Worm (Caenorhabditis elegans) whole organism, L4 larva: Measurements from ENCODE around the gene nhr-143.

Experiments
- D1046.2 ChIP-seq: fragments of 200-800 bp; sonication (Bioruptor generic); IDR thresholded peaks from 2 replicates; pipeline ENCODE4 v1.3.6; 2022; ENCODE audit warnings: missing genetic modification characterization, missing compliant biosample characterization
- T26A8.4 ChIP-seq: fragments of 200-800 bp; sonication (Bioruptor generic); IDR thresholded peaks from 2 replicates; pipeline ENCODE4 v1.3.6; 2022; ENCODE audit warnings: missing genetic modification characterization, missing compliant biosample characterization
- Y105C5A.15 ChIP-seq: fragments of 200-800 bp; sonication (Bioruptor generic); IDR thresholded peaks from 2 replicates; pipeline ENCODE4 v1.3.6; 2022; ENCODE audit warnings: missing genetic modification characterization, missing compliant biosample characterization
- Y48G9A.11 ChIP-seq: fragments of 200-800 bp; sonication (Bioruptor generic); IDR thresholded peaks from 2 replicates; pipeline ENCODE4 v1.3.6; 2022; ENCODE audit warnings: missing genetic modification reagents, missing genetic modification characterization, missing compliant biosample characterization
- ZK337.2 ChIP-seq: fragments of 200-800 bp; sonication (Bioruptor generic); IDR thresholded peaks from 2 replicates; pipeline ENCODE4 v1.3.6; 2022; ENCODE audit warnings: missing genetic modification reagents, missing genetic modification characterization, missing compliant biosample characterization
- ZK546.5 ChIP-seq, 2 experiments: sonication (generic microtip); optimal IDR thresholded peaks; 2 replicates each; lab custom pipeline; 2017; ENCODE audit warnings: missing biosample characterization in 2 of 2, missing genetic modification characterization in 2 of 2
- aha-1 ChIP-seq: fragments of 150-350 bp; peaks from one replicate; lab custom pipeline; 2014; ENCODE audit warnings: missing biosample characterization, missing genetic modification characterization
- aly-2 ChIP-seq: sonication (generic microtip); optimal IDR thresholded peaks from 2 replicates; lab custom pipeline; 2018; ENCODE audit warnings: missing biosample characterization, missing genetic modification characterization
- ama-1 ChIP-seq: fragments of 150-350 bp; optimal IDR thresholded peaks from 2 replicates; lab custom pipeline; 2014; ENCODE audit warnings: inconsistent platforms, mixed read lengths
- arid-1 ChIP-seq: fragments of 200-800 bp; sonication (Bioruptor generic); conservative IDR thresholded peaks from 2 replicates; pipeline ENCODE4 v1.3.6; 2022; ENCODE audit warnings: missing genetic modification reagents, missing genetic modification characterization, missing compliant biosample characterization
- attf-4 ChIP-seq: sonication (generic microtip); optimal IDR thresholded peaks from 3 replicates; lab custom pipeline; 2017; ENCODE audit warnings: missing biosample characterization, missing genetic modification characterization
- ceh-20 ChIP-seq: fragments of 200-800 bp; sonication (Bioruptor generic); IDR thresholded peaks from 2 replicates; pipeline ENCODE4 v1.3.6; 2022; ENCODE audit warnings: missing genetic modification reagents, missing genetic modification characterization, missing compliant biosample characterization
- ceh-44 ChIP-seq: fragments of 200-800 bp; sonication (Bioruptor generic); IDR thresholded peaks from 2 replicates; pipeline ENCODE4 v1.3.6; 2022; ENCODE audit warnings: missing genetic modification reagents, missing genetic modification characterization, missing compliant biosample characterization
- ceh-82 ChIP-seq: sonication (generic microtip); optimal IDR thresholded peaks from 2 replicates; lab custom pipeline; 2017; ENCODE audit warnings: missing biosample characterization, missing genetic modification characterization
- ces-1 ChIP-seq: fragments of 150-350 bp; sonication (generic microtip); optimal IDR thresholded peaks from 4 replicates; lab custom pipeline; 2014; ENCODE audit warnings: missing biosample characterization, missing genetic modification reagents, missing genetic modification characterization
- daf-16 ChIP-seq, 3 experiments: sonication (generic microtip); optimal IDR thresholded peaks; 2 replicates each; lab custom pipeline; 2016 to 2017; ENCODE audit warnings: missing genetic modification characterization in 3 of 3, missing genetic modification reagents in 3 of 3, mild to moderate bottlenecking in 2 of 3, missing compliant biosample characterization in 2 of 3, missing biosample characterization in 1 of 3, moderate library complexity in 1 of 3
- daf-19 ChIP-seq: fragments of 200-800 bp; sonication (Bioruptor generic); conservative IDR thresholded peaks from 2 replicates; pipeline ENCODE4 v1.3.6; 2022; ENCODE audit warnings: missing genetic modification characterization, missing compliant biosample characterization
- daf-8 ChIP-seq: fragments of 200-800 bp; sonication (Bioruptor generic); IDR thresholded peaks from 2 replicates; pipeline ENCODE4 v1.3.6; 2022; ENCODE audit warnings: missing genetic modification characterization, missing compliant biosample characterization
- dmd-6 ChIP-seq: fragments of 200-800 bp; sonication (Bioruptor generic); IDR thresholded peaks from 2 replicates; pipeline ENCODE4 v1.3.6; 2022; ENCODE audit warnings: missing genetic modification reagents, missing genetic modification characterization, missing compliant biosample characterization
- dpl-1 ChIP-seq: fragments of 150-350 bp; optimal IDR thresholded peaks from 2 replicates; lab custom pipeline; 2014; ENCODE audit warnings: missing biosample characterization, missing genetic modification reagents, missing genetic modification characterization
- duxl-1 ChIP-seq: sonication (generic microtip); optimal IDR thresholded peaks from 2 replicates; lab custom pipeline; 2016; ENCODE audit warnings: mild to moderate bottlenecking, missing genetic modification characterization, moderate library complexity, missing compliant biosample characterization; ENCODE audit not compliant: poor library complexity
- dve-1 ChIP-seq: sonication (generic microtip); optimal IDR thresholded peaks from 2 replicates; lab custom pipeline; 2017; ENCODE audit warnings: antibody characterized with exemption, mild to moderate bottlenecking, missing genetic modification characterization, missing compliant biosample characterization; ENCODE audit not compliant: insufficient read depth
- egl-43 ChIP-seq: fragments of 200-800 bp; sonication (Bioruptor generic); IDR thresholded peaks from 2 replicates; pipeline ENCODE4 v1.3.6; 2022; ENCODE audit warnings: missing genetic modification reagents, missing genetic modification characterization, missing compliant biosample characterization
- hif-1 ChIP-seq, 2 experiments: sonication (generic microtip); optimal IDR thresholded peaks; 2 replicates each; lab custom pipeline; 2016 to 2017; ENCODE audit warnings: missing compliant biosample characterization in 2 of 2, missing genetic modification characterization in 2 of 2, missing genetic modification reagents in 2 of 2, missing genotype in 2 of 2, mild to moderate bottlenecking in 1 of 2
- hlh-30 ChIP-seq: sonication (generic microtip); optimal IDR thresholded peaks from 2 replicates; lab custom pipeline; 2017; ENCODE audit warnings: antibody characterized with exemption, mild to moderate bottlenecking, missing genetic modification characterization, missing compliant biosample characterization; ENCODE audit not compliant: insufficient read depth
- lin-15B ChIP-seq: fragments of 150-350 bp; sonication (generic microtip); optimal IDR thresholded peaks from 3 replicates; lab custom pipeline; 2014; ENCODE audit warnings: missing biosample characterization, missing genetic modification characterization
- lin-29 ChIP-seq: fragments of 200-800 bp; sonication (Bioruptor generic); IDR thresholded peaks from 2 replicates; pipeline ENCODE4 v1.3.6; 2022; ENCODE audit warnings: missing genetic modification reagents, missing genetic modification characterization, missing compliant biosample characterization
- lir-3 ChIP-seq: sonication (generic microtip); optimal IDR thresholded peaks from 2 replicates; lab custom pipeline; 2016; ENCODE audit warnings: mild to moderate bottlenecking, missing genetic modification characterization, missing compliant biosample characterization
- madf-9 ChIP-seq: fragments of 200-800 bp; sonication (Bioruptor generic); conservative IDR thresholded peaks from 2 replicates; pipeline ENCODE4 v1.3.6; 2022; ENCODE audit warnings: missing genetic modification reagents, missing genetic modification characterization, missing compliant biosample characterization
- mxl-2 ChIP-seq: fragments of 200-800 bp; sonication (Bioruptor generic); conservative IDR thresholded peaks from 2 replicates; pipeline ENCODE4 v1.3.6; 2022; ENCODE audit warnings: missing genetic modification reagents, missing genetic modification characterization, missing compliant biosample characterization
- nhr-10 ChIP-seq: fragments of 150-350 bp; optimal IDR thresholded peaks from 2 replicates; lab custom pipeline; 2014; ENCODE audit warnings: missing biosample characterization, missing genetic modification characterization
- nhr-237 ChIP-seq: sonication (generic microtip); optimal IDR thresholded peaks from 2 replicates; lab custom pipeline; 2017; ENCODE audit warnings: missing biosample characterization, missing genetic modification characterization
- nhr-25 ChIP-seq: sonication (generic microtip); optimal IDR thresholded peaks from 2 replicates; lab custom pipeline; 2017; ENCODE audit warnings: missing genetic modification characterization, mild to moderate bottlenecking, missing compliant biosample characterization, antibody characterized with exemption, moderate library complexity, borderline replicate concordance; ENCODE audit not compliant: insufficient read depth
- nhr-28 ChIP-seq: fragments of 150-350 bp; optimal IDR thresholded peaks from 2 replicates; lab custom pipeline; 2014; ENCODE audit warnings: missing biosample characterization, missing genetic modification characterization
- nhr-42 ChIP-seq: fragments of 200-800 bp; sonication (Bioruptor generic); IDR thresholded peaks from 2 replicates; pipeline ENCODE4 v1.3.6; 2022; ENCODE audit warnings: missing genetic modification characterization, missing compliant biosample characterization
- nhr-6 ChIP-seq: fragments of 150-350 bp; optimal IDR thresholded peaks from 2 replicates; lab custom pipeline; 2014; ENCODE audit warnings: missing biosample characterization, missing genetic modification characterization
- nhr-77 ChIP-seq: fragments of 150-350 bp; optimal IDR thresholded peaks from 2 replicates; lab custom pipeline; 2014; ENCODE audit warnings: missing biosample characterization, missing genetic modification characterization
- php-3 ChIP-seq: fragments of 200-800 bp; sonication (Bioruptor generic); IDR thresholded peaks from 2 replicates; pipeline ENCODE4 v1.3.6; 2022; ENCODE audit warnings: missing genetic modification reagents, missing genetic modification characterization, missing compliant biosample characterization
- rbr-2 ChIP-seq: sonication (generic microtip); optimal IDR thresholded peaks from 2 replicates; lab custom pipeline; 2016; ENCODE audit warnings: missing genotype, missing genetic modification characterization, missing compliant biosample characterization
- skn-1 ChIP-seq: fragments of 150-350 bp; optimal IDR thresholded peaks from 2 replicates; lab custom pipeline; 2014; ENCODE audit warnings: missing biosample characterization, missing genetic modification characterization
- snpc-4 ChIP-seq: fragments of 150-350 bp; optimal IDR thresholded peaks from 2 replicates; lab custom pipeline; 2014; ENCODE audit warnings: missing biosample characterization, missing genetic modification characterization
- tra-1 ChIP-seq: fragments of 200-800 bp; sonication (Bioruptor generic); IDR thresholded peaks from 2 replicates; pipeline ENCODE4 v1.3.6; 2022; ENCODE audit warnings: missing genetic modification reagents, missing genetic modification characterization, missing compliant biosample characterization
- vab-7 ChIP-seq: fragments of 200-800 bp; sonication (Bioruptor generic); IDR thresholded peaks from 2 replicates; pipeline ENCODE4 v1.3.6; 2022; ENCODE audit warnings: missing genetic modification reagents, missing genetic modification characterization, missing compliant biosample characterization
- zip-2 ChIP-seq: fragments of 150-350 bp; optimal IDR thresholded peaks from 2 replicates; lab custom pipeline; 2014; ENCODE audit warnings: missing biosample characterization, missing genetic modification characterization
- ztf-11 ChIP-seq: fragments of 150-350 bp; optimal IDR thresholded peaks from 2 replicates; lab custom pipeline; 2014; ENCODE audit warnings: missing biosample characterization, missing genetic modification characterization
- ztf-7 ChIP-seq: fragments of 150-350 bp; optimal IDR thresholded peaks from 2 replicates; lab custom pipeline; 2014; ENCODE audit warnings: missing biosample characterization, missing genetic modification characterization

The nhr-143 gene

DNA sequence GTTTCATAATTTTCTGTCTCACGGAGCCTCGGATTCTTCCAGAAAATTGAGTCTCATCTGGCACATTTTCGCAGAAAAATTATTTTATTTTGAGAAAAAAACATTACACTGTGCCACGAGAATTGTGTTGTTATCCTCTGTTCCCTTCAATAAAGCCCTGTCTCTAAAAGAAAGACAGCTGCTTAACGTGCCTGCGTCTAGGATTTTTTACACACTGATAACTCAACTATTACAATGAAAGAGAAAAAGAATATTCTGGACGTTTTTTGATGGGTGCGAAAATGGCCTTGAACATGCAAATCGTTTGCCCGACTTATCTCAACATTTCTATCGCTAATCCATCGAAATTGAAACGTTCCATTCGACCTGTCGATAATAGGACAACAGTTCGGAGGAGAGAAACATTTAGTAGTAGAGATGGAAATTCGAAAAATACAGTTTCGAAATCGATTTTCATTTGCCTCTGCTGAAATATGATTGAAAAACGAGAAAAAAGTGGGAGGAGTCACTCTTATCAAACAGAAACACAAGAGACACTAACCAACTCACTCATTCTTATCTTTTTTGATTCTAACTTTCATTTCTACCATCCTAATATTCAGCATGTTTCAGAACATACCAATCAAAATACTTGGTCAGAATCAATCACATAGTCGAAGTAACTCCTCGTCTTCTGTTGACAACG is 37.8 kb downstream of the nhr-143 start (continued):
- TF ChIP-seq dve-1: peak; percentile 26
- no peak for TF ChIP-seq vab-7 (GFP tag; lab: Robert Waterston, UW)
- TF ChIP-seq dmd-6 (GFP tag; lab: Robert Waterston, UW): peak; percentile 8; the same call in 1 of the 2 replicates
- no peak for TF ChIP-seq ZK337.2 (GFP tag; lab: Robert Waterston, UW)
- peak; percentile 22 for TF ChIP-seq hlh-30 (tag; lab: Kevin White, UChicago)
- TF ChIP-seq nhr-28: peak; percentile 10
- TF ChIP-seq ceh-20 (GFP tag; lab: Robert Waterston, UW): no peak
- TF ChIP-seq aha-1 (tag; lab: Kevin White, UChicago): no peak

DNA sequence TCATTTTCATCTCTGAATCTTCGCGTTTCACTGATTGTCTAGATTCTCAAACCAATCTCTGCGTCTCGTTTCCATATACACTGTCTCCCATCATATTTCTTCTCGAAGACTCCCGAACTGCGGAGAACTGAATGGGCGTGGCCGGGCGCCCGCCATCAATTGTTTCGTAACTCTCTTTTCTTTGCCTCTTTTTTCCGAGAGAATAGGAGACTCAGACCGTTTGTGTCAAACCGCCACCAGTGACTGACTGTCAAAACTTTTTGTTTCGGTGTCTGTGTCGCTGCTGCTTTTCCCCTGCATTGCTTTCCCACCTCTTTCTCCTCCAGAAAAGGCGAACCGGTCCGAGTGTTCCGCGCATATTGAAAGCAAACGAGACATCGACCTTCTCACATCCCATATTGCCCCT is 38.6 kb downstream of the nhr-143 start, which contains the start of gene unc-23:
Gene unc-23 (plus strand): TSS at position 176 of the 406 bp plus-strand sequence.
- TF ChIP-seq ZK546.5 (tag; optimal IDR thresholded peaks at IDR 0.05; lab: Kevin White, UChicago): no peak
- TF ChIP-seq rbr-2 (tag; lab: Kevin White, UChicago): peak; percentile 35
- peak; percentile 86 for TF ChIP-seq aha-1 (tag; lab: Kevin White, UChicago)
- TF ChIP-seq nhr-6: peak; percentile 4
- peak; percentile 77 to 96 for TF ChIP-seq daf-16 (GFP tag; optimal IDR thresholded peaks at IDR 0.05; lab: Kevin White, UChicago)
- TF ChIP-seq daf-16 (tag; optimal IDR thresholded peaks at IDR 0.05; lab: Kevin White, UChicago): peak; percentile 78
- TF ChIP-seq tra-1: peak; percentile 86
- TF ChIP-seq duxl-1 (tag; lab: Kevin White, UChicago): peak; percentile 30
- no peak for TF ChIP-seq ceh-82 (tag; lab: Kevin White, UChicago)
- TF ChIP-seq Y48G9A.11: 0 out of 2 replicates have a peak, but pooled peaks have one; percentile 37
- no peak for TF ChIP-seq lin-15B
- TF ChIP-seq arid-1 (GFP tag; lab: Robert Waterston, UW): peak; percentile 45; the same call in 1 of the 2 replicates
- TF ChIP-seq nhr-28: peak; percentile 85
- no peak for TF ChIP-seq daf-19 (GFP tag; lab: Robert Waterston, UW)
- peak; percentile 36 for TF ChIP-seq zip-2 (tag; lab: Kevin White, UChicago)
- no peak for TF ChIP-seq Y105C5A.15 (GFP tag; lab: Robert Waterston, UW)
- no peak for TF ChIP-seq ceh-44 (GFP tag; lab: Robert Waterston, UW)
- no peak for TF ChIP-seq aly-2 (tag; lab: Kevin White, UChicago)
- peak; percentile 76; the same call in 1 of the 2 replicates for TF ChIP-seq ceh-20 (GFP tag; lab: Robert Waterston, UW)
- TF ChIP-seq php-3: peak; percentile 90
- TF ChIP-seq ama-1: peak; percentile 65
- TF ChIP-seq egl-43 (GFP tag; lab: Robert Waterston, UW): no peak
- peak; percentile 73 for TF ChIP-seq nhr-77
- TF ChIP-seq skn-1 (tag; lab: Kevin White, UChicago): no peak
- TF ChIP-seq T26A8.4: peak; percentile 70
- 0 out of 2 replicates have a peak, but pooled peaks have one; percentile 37 for TF ChIP-seq mxl-2 (GFP tag; lab: Robert Waterston, UW)
- TF ChIP-seq nhr-25 (tag; lab: Kevin White, UChicago): peak; percentile 88
- no peak for TF ChIP-seq attf-4
- no peak for TF ChIP-seq ces-1 (GFP tag; lab: Kevin White, UChicago)
- TF ChIP-seq dve-1: peak; percentile 93
- peak; percentile 49 for TF ChIP-seq dpl-1 (GFP tag; lab: Kevin White, UChicago)
- TF ChIP-seq vab-7 (GFP tag; lab: Robert Waterston, UW): peak; percentile 49; the same call in 1 of the 2 replicates
- peak; percentile 77; the same call in 1 of the 2 replicates for TF ChIP-seq nhr-42
- TF ChIP-seq nhr-237: no peak
- TF ChIP-seq ztf-11 (tag; lab: Kevin White, UChicago): no peak
- TF ChIP-seq snpc-4 (tag; lab: Kevin White, UChicago): no peak
- peak; percentile 72 for TF ChIP-seq hlh-30 (tag; lab: Kevin White, UChicago)
- TF ChIP-seq lin-29 (GFP tag; lab: Robert Waterston, UW): peak; percentile 69; the same call in 1 of the 2 replicates
- peak; percentile 94 for TF ChIP-seq dmd-6 (GFP tag; lab: Robert Waterston, UW)
- no peak for TF ChIP-seq ZK337.2 (GFP tag; lab: Robert Waterston, UW)
- peak; percentile 77 for TF ChIP-seq nhr-10
- TF ChIP-seq D1046.2: no peak
- peak in 1 of 2 experiments; percentile 64 for TF ChIP-seq hif-1 (tag; optimal IDR thresholded peaks at IDR 0.05; lab: Kevin White, UChicago)
- TF ChIP-seq ztf-7 (tag; lab: Kevin White, UChicago): peak; percentile 48
- no peak for TF ChIP-seq daf-8 (GFP tag; lab: Robert Waterston, UW)
- TF ChIP-seq madf-9 (GFP tag; lab: Robert Waterston, UW): peak; percentile 81
- TF ChIP-seq lir-3 (tag; lab: Kevin White, UChicago): no peak
